Worm (Caenorhabditis elegans) whole organism, L2 larva: ENCODE data around the gene fbxa-174.

Experiments used
- C34F6.9 ChIP-seq: fragments of 150-350 bp; optimal IDR thresholded peaks from 2 replicates; lab custom pipeline; 2014; ENCODE audit warnings: missing biosample characterization, missing genetic modification characterization
- F13H6.1 ChIP-seq: sonication (generic microtip); optimal IDR thresholded peaks from 2 replicates; lab custom pipeline; 2016; ENCODE audit warnings: missing genetic modification characterization, missing compliant biosample characterization
- R02D3.7 ChIP-seq: fragments of 150-350 bp; optimal IDR thresholded peaks from 2 replicates; lab custom pipeline; 2014; ENCODE audit warnings: missing biosample characterization, missing genetic modification characterization
- ZK546.5 ChIP-seq: sonication (generic microtip); optimal IDR thresholded peaks from 2 replicates; lab custom pipeline; 2017; ENCODE audit warnings: missing biosample characterization, missing genetic modification characterization
- alr-1 ChIP-seq: fragments of 150-350 bp; optimal IDR thresholded peaks from 2 replicates; lab custom pipeline; 2014; ENCODE audit warnings: missing biosample characterization, missing genetic modification characterization
- aly-2 ChIP-seq: fragments of 150-350 bp; optimal IDR thresholded peaks from 2 replicates; lab custom pipeline; 2014; ENCODE audit warnings: missing biosample characterization, missing genetic modification characterization
- ama-1 ChIP-seq: fragments of 150-350 bp; optimal IDR thresholded peaks from 2 replicates; lab custom pipeline; 2018; ENCODE audit warnings: inconsistent platforms
- ceh-16 ChIP-seq: fragments of 150-350 bp; optimal IDR thresholded peaks from 2 replicates; lab custom pipeline; 2014; ENCODE audit warnings: missing biosample characterization, missing genetic modification characterization
- ceh-82 ChIP-seq: fragments of 150-350 bp; optimal IDR thresholded peaks from 2 replicates; lab custom pipeline; 2014; ENCODE audit warnings: missing biosample characterization, missing genetic modification characterization
- crh-2 ChIP-seq: sonication (generic microtip); optimal IDR thresholded peaks from 2 replicates; lab custom pipeline; 2017; ENCODE audit warnings: missing biosample characterization, missing genetic modification characterization
- egl-27 ChIP-seq: sonication (generic microtip); optimal IDR thresholded peaks from 3 replicates; lab custom pipeline; 2017; ENCODE audit warnings: missing biosample characterization, missing genetic modification reagents, missing genetic modification characterization
- elt-1 ChIP-seq: fragments of 150-350 bp; optimal IDR thresholded peaks from 2 replicates; lab custom pipeline; 2014; ENCODE audit warnings: missing biosample characterization, missing genetic modification characterization
- fos-1 ChIP-seq: fragments of 150-350 bp; optimal IDR thresholded peaks from 2 replicates; lab custom pipeline; 2014; ENCODE audit warnings: missing biosample characterization, missing genetic modification characterization
- gmeb-1 ChIP-seq: fragments of 150-350 bp; optimal IDR thresholded peaks from 2 replicates; lab custom pipeline; 2014; ENCODE audit warnings: missing biosample characterization, missing genetic modification characterization
- lin-11 ChIP-seq: fragments of 150-350 bp; sonication (generic microtip); optimal IDR thresholded peaks from 2 replicates; lab custom pipeline; 2014; ENCODE audit warnings: missing biosample characterization, missing genetic modification characterization, inconsistent platforms, mixed read lengths
- lin-13 ChIP-seq: fragments of 150-350 bp; optimal IDR thresholded peaks from 2 replicates; lab custom pipeline; 2014; ENCODE audit warnings: missing biosample characterization, missing genetic modification reagents, missing genetic modification characterization
- lin-39 ChIP-seq: fragments of 150-350 bp; optimal IDR thresholded peaks from 2 replicates; lab custom pipeline; 2014; ENCODE audit warnings: missing biosample characterization, missing genetic modification reagents, missing genetic modification characterization
- lsy-2 ChIP-seq, 2 experiments: fragments of 150-350 bp in 1 of 2; sonication (generic microtip) in 1 of 2; optimal IDR thresholded peaks; 2 replicates each; lab custom pipeline; 2014 to 2017; ENCODE audit warnings: missing biosample characterization in 2 of 2, missing genetic modification characterization in 2 of 2
- mdl-1 ChIP-seq, 2 experiments: fragments of 150-350 bp in 1 of 2; sonication (generic microtip) in 1 of 2; optimal IDR thresholded peaks; 2 replicates each; lab custom pipeline; 2017; ENCODE audit warnings: missing biosample characterization in 2 of 2, missing genetic modification characterization in 2 of 2
- nhr-11 ChIP-seq: fragments of 150-350 bp; optimal IDR thresholded peaks from 2 replicates; lab custom pipeline; 2014; ENCODE audit warnings: missing biosample characterization, missing genetic modification characterization
- nhr-12 ChIP-seq: fragments of 150-350 bp; optimal IDR thresholded peaks from 2 replicates; lab custom pipeline; 2014; ENCODE audit warnings: missing biosample characterization, missing genetic modification characterization
- nhr-21 ChIP-seq: fragments of 150-350 bp; optimal IDR thresholded peaks from 2 replicates; lab custom pipeline; 2014; ENCODE audit warnings: missing biosample characterization, missing genetic modification characterization
- nhr-23 ChIP-seq: fragments of 150-350 bp; optimal IDR thresholded peaks from 2 replicates; lab custom pipeline; 2014; ENCODE audit warnings: missing biosample characterization, missing genetic modification reagents, missing genetic modification characterization
- nhr-25 ChIP-seq: fragments of 150-350 bp; sonication (generic microtip); optimal IDR thresholded peaks from 3 replicates; lab custom pipeline; 2014; ENCODE audit warnings: missing biosample characterization, missing genetic modification characterization
- nhr-6 ChIP-seq: fragments of 150-350 bp; optimal IDR thresholded peaks from 2 replicates; lab custom pipeline; 2014; ENCODE audit warnings: missing biosample characterization, missing genetic modification characterization
- nhr-77 ChIP-seq: fragments of 150-350 bp; optimal IDR thresholded peaks from 2 replicates; lab custom pipeline; 2014; ENCODE audit warnings: missing biosample characterization, missing genetic modification characterization
- peb-1 ChIP-seq: fragments of 150-350 bp; optimal IDR thresholded peaks from 2 replicates; lab custom pipeline; 2014; ENCODE audit warnings: missing biosample characterization, missing genetic modification characterization
- skn-1 ChIP-seq: sonication (generic microtip); optimal IDR thresholded peaks from 2 replicates; lab custom pipeline; 2017; ENCODE audit warnings: missing biosample characterization, missing genetic modification characterization
- sma-9 ChIP-seq, 2 experiments: fragments of 150-350 bp in 1 of 2; sonication (generic microtip) in 1 of 2; optimal IDR thresholded peaks; 2 replicates each; lab custom pipeline; 2014 to 2016; ENCODE audit warnings: missing genetic modification characterization in 2 of 2, mild to moderate bottlenecking in 1 of 2, missing biosample characterization in 1 of 2, missing compliant biosample characterization in 1 of 2, missing genetic modification reagents in 1 of 2, moderate library complexity in 1 of 2
- snpc-4 ChIP-seq: fragments of 150-350 bp; optimal IDR thresholded peaks from 2 replicates; lab custom pipeline; 2014; ENCODE audit warnings: missing biosample characterization, missing genetic modification characterization
- unc-39 ChIP-seq: fragments of 150-350 bp; optimal IDR thresholded peaks from 2 replicates; lab custom pipeline; 2014; ENCODE audit warnings: missing biosample characterization, missing genetic modification characterization
- unc-62 ChIP-seq: fragments of 150-350 bp; optimal IDR thresholded peaks from 2 replicates; lab custom pipeline; 2014; ENCODE audit warnings: missing biosample characterization, missing genetic modification reagents, missing genetic modification characterization
- zag-1 ChIP-seq: fragments of 150-350 bp; optimal IDR thresholded peaks from 2 replicates; lab custom pipeline; 2014; ENCODE audit warnings: missing biosample characterization, missing genetic modification characterization
- ztf-11 ChIP-seq: sonication (generic microtip); optimal IDR thresholded peaks from 2 replicates; lab custom pipeline; 2017; ENCODE audit warnings: missing biosample characterization, missing genetic modification characterization
- ztf-4 ChIP-seq: fragments of 150-350 bp; optimal IDR thresholded peaks from 2 replicates; lab custom pipeline; 2014; ENCODE audit warnings: missing biosample characterization, missing genetic modification characterization

The fbxa-174 gene

DNA sequence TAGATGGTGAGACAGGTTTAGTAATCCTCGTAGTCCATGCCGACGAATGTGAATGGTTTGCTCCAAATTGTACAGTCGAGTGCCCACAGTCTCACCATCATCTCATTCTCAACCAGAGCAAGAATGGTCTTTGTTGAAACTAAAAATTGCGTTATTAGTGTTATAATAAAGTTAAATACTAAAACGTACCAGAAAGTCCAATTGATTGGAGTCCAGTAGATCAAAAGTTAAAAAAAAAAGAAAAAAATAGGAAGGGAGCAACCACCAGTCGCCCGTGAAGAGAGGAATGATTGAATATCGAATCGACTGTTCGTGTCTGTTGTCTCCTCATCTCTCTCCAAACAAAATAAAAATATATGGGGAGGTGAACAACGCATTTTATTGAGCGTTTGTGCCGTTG lies 27.8 kb downstream of the fbxa-174 start, which contains the start of gene C18D4.12:
TSS of gene C18D4.12 (minus strand) at position 101 of the 400 bp plus-strand sequence.
- TF ChIP-seq ztf-4 (tag; lab: Kevin White, UChicago): no peak
- no peak for TF ChIP-seq nhr-23

- TF ChIP-seq zag-1: no peak
- TF ChIP-seq alr-1: no peak
- no peak for TF ChIP-seq ceh-82 (tag; lab: Kevin White, UChicago)
- no peak for TF ChIP-seq ZK546.5
- no peak for TF ChIP-seq unc-62 (GFP tag; lab: Kevin White, UChicago)
- no peak for TF ChIP-seq ama-1 (lab: Kevin White, UChicago)
- TF ChIP-seq skn-1 (tag; lab: Kevin White, UChicago): no peak
- TF ChIP-seq, all 48 proteins: peak for 0
These were observed 30.5 kb downstream of the fbxa-174 start, which contains the start of gene srz-90 for ce11 chrV:17527729-17528128. Gene srz-90 (plus strand): TSS chrV:17528029.

- no peak for TF ChIP-seq R02D3.7 (tag; lab: Kevin White, UChicago)
- TF ChIP-seq nhr-12 (tag; lab: Kevin White, UChicago): no peak
- no peak for TF ChIP-seq nhr-25 (tag; lab: Kevin White, UChicago)
- peak; percentile 26 for TF ChIP-seq gmeb-1 (tag; lab: Kevin White, UChicago)
- TF ChIP-seq, all 48 proteins: peak for 1
These were observed 37.5 kb downstream of the fbxa-174 start, which contains the start of gene fbxa-136 for ce11 chrV:17520735-17521134. Gene fbxa-136 (plus strand): TSS chrV:17521035.

- TF ChIP-seq ceh-16 (tag; lab: Kevin White, UChicago) (no peak), lin-13 (GFP tag; lab: Kevin White, UChicago) (no peak), ztf-11 (tag; lab: Kevin White, UChicago) (no peak), fos-1 (no peak), ztf-4 (tag; lab: Kevin White, UChicago) (no peak), nhr-6 (no peak), ama-1 (lab: Kevin White, UChicago) (no peak), lsy-2 (tag; optimal IDR thresholded peaks at IDR 0.05; lab: Kevin White, UChicago) (no peak), skn-1 (tag; lab: Kevin White, UChicago) (no peak), nhr-21 (tag; lab: Kevin White, UChicago) (no peak), nhr-77 (tag; lab: Kevin White, UChicago) (no peak), C34F6.9 (no peak), elt-1 (tag; lab: Kevin White, UChicago) (no peak), lin-39 (tag; lab: Kevin White, UChicago) (no peak), unc-39 (no peak)
These were observed 44.4 kb downstream of the fbxa-174 start for ce11 chrV:17513831-17514230.

ce11 chrV:17512763-17513162 lies 45.5 kb downstream of the fbxa-174 start:
- TF ChIP-seq nhr-6 (no peak), snpc-4 (no peak), ceh-82 (tag; lab: Kevin White, UChicago) (no peak), zag-1 (no peak), peb-1 (no peak), F13H6.1 (tag; lab: Kevin White, UChicago) (no peak), elt-1 (tag; lab: Kevin White, UChicago) (no peak), C34F6.9 (no peak), aly-2 (tag; lab: Kevin White, UChicago) (no peak), crh-2 (tag; lab: Kevin White, UChicago) (no peak), mdl-1 (tag; optimal IDR thresholded peaks at IDR 0.05; lab: Kevin White, UChicago) (no peak), egl-27 (tag; lab: Kevin White, UChicago) (no peak), nhr-11 (tag; lab: Kevin White, UChicago) (no peak), sma-9 (GFP tag; optimal IDR thresholded peaks at IDR 0.05; lab: Kevin White, UChicago) (no peak), sma-9 (tag; optimal IDR thresholded peaks at IDR 0.05; lab: Kevin White, UChicago) (no peak), unc-39 (no peak), unc-62 (GFP tag; lab: Kevin White, UChicago) (no peak), nhr-12 (tag; lab: Kevin White, UChicago) (no peak), lin-11 (no peak), ZK546.5 (no peak), lin-13 (GFP tag; lab: Kevin White, UChicago) (no peak)
